Worm (Caenorhabditis elegans): Measurements from ENCODE around the gene lec-4.
A peak's percentile ranks its signal among the peaks of the same experiment; 100 is the strongest.

lec-4 gene

DNA sequence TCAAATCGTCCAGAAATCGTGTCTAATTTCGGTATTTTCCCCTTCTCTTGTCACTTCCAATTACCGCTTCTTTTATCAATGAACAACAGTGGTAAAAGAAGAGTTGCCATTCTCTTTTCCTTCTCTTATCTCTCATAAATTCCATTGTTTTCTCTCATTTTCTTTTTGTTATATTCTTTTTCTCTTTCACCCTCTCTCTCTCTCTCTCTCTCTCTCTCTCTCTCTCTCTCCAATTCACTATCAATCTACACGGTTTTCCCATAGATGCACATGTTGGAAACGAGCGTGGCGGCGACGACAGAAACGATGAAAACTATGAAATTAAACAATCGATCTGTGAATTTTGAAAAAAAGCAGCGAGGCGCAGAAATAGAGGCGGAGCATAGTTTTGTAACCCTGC, 26.1 kb upstream of the lec-4 start:
- TF ChIP-seq pag-3 (tag; optimal IDR thresholded peaks at IDR 0.05; ENCODE audit: borderline replicate concordance) (no peak), fkh-6 (tag; optimal IDR thresholded peaks at IDR 0.05) (no peak), ceh-22 (tag; optimal IDR thresholded peaks at IDR 0.05) (no peak), elt-2 (tag; optimal IDR thresholded peaks at IDR 0.05) (peak; percentile 28), madf-2 (tag; optimal IDR thresholded peaks at IDR 0.05) (no peak), fkh-10 (GFP tag; optimal IDR thresholded peaks at IDR 0.05) (no peak), mec-3 (tag; optimal IDR thresholded peaks at IDR 0.05; ENCODE audit: borderline replicate concordance) (no peak), nfya-1 (tag; optimal IDR thresholded peaks at IDR 0.05) (peak; percentile 23), hlh-30 (tag; optimal IDR thresholded peaks at IDR 0.05; ENCODE audit: insufficient read depth) (no peak), hlh-13 (GFP tag; optimal IDR thresholded peaks at IDR 0.05) (no peak), odd-2 (tag; optimal IDR thresholded peaks at IDR 0.05) (no peak), fax-1 (tag; optimal IDR thresholded peaks at IDR 0.05) (no peak)

DNA sequence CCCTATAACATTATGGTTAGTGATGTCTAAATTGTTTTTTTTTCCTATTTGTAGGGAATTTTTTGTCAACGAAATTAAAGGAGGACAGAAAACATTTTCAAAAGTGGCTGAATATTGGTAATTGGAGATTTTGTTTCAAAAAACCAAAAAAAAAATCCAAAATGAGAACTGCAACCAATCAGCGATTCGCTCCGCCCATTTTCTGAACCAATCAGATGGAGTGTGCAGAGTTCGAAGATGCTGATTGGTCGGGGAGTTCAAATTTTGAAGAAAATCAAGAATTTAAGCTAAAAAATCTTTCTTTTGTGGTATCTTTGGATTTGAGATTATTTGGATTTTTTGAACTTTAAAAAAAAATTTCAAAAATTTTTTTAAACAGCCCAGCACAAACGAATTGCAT, 25.3 kb upstream of the lec-4 start:
- TF ChIP-seq ceh-30 (tag; optimal IDR thresholded peaks at IDR 0.05), result no peak
- peak; percentile 98 for TF ChIP-seq nfya-1 (tag; optimal IDR thresholded peaks at IDR 0.05)

DNA sequence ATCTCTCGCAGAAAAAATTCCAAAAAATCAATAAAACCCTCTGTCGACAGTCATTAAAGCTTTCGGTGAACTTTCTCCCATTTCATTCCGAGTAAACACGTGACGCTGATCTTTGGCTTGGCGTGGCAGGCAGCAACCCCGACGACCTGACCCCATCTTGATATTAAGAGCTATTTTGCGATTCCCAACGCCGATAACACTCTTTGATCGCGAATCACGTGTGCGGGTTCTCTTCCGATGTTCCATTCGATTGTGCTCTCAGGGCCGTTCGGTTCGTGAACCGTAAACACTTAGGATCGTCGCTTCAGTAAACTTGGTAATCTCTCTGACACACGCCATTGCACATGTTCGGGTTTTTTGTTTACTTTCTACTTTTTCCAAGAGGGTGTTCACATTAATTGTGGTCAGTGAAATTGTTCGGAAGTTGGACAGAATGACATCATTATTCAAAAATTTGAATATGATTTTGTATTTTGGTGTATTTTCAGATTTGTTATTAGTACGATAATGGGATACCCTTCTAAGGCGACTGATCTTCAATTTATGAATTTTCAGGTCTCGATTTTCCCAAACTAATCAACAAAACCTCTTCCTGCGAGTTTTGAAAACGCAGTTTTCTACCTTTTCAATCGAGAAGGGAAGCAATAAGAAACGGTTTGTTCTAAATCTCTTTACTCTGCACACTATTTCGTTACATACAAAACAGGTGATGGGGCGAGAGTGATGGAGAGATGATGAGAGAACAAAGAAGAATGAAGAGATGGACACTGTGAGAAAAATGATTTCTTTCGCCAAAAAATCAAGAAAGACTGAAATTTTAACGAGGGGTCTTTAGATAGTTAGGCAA, 24.3 kb upstream of the lec-4 start:
- TF ChIP-seq tbx-2 (tag; optimal IDR thresholded peaks at IDR 0.05), result peak; percentile 17
- peak; percentile 49 for TF ChIP-seq hlh-30 (tag; optimal IDR thresholded peaks at IDR 0.05; ENCODE audit: insufficient read depth)
- TF ChIP-seq pax-1 (tag; optimal IDR thresholded peaks at IDR 0.05), result peak; percentile 4
- no peak for TF ChIP-seq F13H6.1 (tag; optimal IDR thresholded peaks at IDR 0.05)
- TF ChIP-seq rnt-1 (tag; optimal IDR thresholded peaks at IDR 0.05), result peak; percentile 57
- TF ChIP-seq pha-2 (tag; optimal IDR thresholded peaks at IDR 0.05), result no peak

DNA sequence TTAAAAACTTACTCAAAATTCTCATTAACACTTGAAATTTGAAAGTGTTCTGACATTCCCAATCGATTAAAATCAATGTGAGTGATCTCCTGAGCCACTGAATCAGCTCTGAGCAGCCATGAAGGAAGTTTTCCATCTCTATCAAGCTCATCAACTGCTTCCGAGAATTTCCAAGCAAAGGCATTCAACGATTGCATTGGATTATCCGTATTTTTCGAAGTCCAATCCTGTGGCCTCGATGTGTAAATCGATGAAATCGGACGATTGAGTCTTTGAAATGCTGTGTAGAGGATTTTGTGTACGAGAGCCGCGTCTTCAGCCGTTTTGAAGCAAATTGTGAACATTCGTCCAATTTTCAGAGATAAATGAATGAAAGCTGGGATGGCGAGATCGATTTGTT, 22.8 kb upstream of the lec-4 start:
- no peak for TF ChIP-seq ceh-2 (tag; optimal IDR thresholded peaks at IDR 0.05)
- TF ChIP-seq ttx-3 (tag; optimal IDR thresholded peaks at IDR 0.05), result no peak

DNA sequence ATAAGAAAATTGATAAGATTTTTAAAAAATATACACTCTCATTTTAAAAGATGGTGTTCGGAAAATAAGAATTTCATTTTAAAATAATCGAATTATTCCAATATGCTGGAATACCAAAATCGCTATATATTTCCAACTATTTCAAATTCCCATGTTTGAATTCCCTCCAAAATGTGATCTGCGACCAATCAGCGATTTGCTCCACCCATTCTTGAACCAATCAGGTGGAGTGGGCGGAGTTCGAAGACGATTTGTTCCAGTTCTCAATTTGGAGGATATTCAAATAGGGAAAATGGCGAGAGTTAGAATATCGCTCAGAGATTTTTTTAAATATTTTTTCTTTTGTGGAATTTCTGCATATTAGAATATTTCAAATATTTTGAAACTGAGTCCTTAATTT, 17.7 kb upstream of the lec-4 start:
- TF ChIP-seq sdc-2 (tag; optimal IDR thresholded peaks at IDR 0.05) (no peak), hlh-8 (tag; optimal IDR thresholded peaks at IDR 0.05) (no peak), ceh-6 (GFP tag; optimal IDR thresholded peaks at IDR 0.05) (no peak), elt-2 (tag; optimal IDR thresholded peaks at IDR 0.05) (no peak), hlh-15 (tag; optimal IDR thresholded peaks at IDR 0.05) (no peak), nfya-1 (tag; optimal IDR thresholded peaks at IDR 0.05) (peak; percentile 92), gmeb-2 (tag; optimal IDR thresholded peaks at IDR 0.05) (no peak)

DNA sequence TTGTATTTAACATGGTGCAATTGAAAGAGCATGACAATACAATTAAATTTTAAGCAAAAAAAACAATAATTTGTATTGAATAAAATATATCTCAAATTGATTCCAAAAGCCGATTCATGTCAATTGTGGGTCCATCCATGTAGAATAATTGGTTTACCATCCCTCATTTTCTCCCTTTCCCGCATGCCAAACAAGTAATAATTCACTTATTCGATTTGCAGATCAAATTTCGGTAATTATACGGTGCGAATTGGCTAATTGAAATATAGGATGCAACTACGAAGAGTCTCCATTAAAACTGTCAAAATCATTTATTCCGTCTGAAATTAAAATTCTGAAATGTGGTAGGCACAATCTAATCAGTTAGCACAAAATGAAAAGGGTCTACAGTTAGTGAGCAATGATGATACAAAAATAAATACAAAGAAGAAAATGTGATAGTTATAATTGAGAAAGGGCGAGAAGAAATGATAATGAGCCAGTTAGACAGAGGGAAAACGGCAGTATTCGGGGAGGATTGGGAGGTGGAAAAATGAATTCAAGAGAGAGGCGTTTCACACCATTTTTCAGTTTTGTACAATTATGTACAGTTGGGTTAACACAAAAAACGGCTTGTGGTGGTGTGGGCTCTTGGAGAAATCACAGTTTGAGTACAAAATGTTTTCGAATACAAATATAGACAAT, 16.7 kb upstream of the lec-4 start:
- TF ChIP-seq sox-2 (GFP tag; IDR thresholded peaks at IDR 0.05) (no peak), unc-86 (tag; optimal IDR thresholded peaks at IDR 0.05) (no peak), ceh-19 (GFP tag; optimal IDR thresholded peaks at IDR 0.05) (no peak), ceh-31 (tag; optimal IDR thresholded peaks at IDR 0.05) (peak; percentile 73), hlh-8 (tag; optimal IDR thresholded peaks at IDR 0.05) (no peak), sox-4 (tag; optimal IDR thresholded peaks at IDR 0.05) (no peak), unc-42 (tag; optimal IDR thresholded peaks at IDR 0.05) (peak; percentile 94), nfya-1 (tag; optimal IDR thresholded peaks at IDR 0.05) (no peak), dmd-4 (tag; optimal IDR thresholded peaks at IDR 0.05; ENCODE audit: borderline replicate concordance) (no peak), K02D7.2 (tag; optimal IDR thresholded peaks at IDR 0.05) (no peak), pat-9 (tag; optimal IDR thresholded peaks at IDR 0.05) (no peak), pros-1 (tag; optimal IDR thresholded peaks at IDR 0.05) (peak; percentile 14), T23F11.4 (GFP tag; optimal IDR thresholded peaks at IDR 0.05) (no peak), ref-2 (tag; optimal IDR thresholded peaks at IDR 0.05) (no peak), C38D4.7 (GFP tag; optimal IDR thresholded peaks at IDR 0.05) (no peak), hlh-30 (tag; optimal IDR thresholded peaks at IDR 0.05; ENCODE audit: insufficient read depth) (no peak), ceh-2 (tag; optimal IDR thresholded peaks at IDR 0.05) (no peak), hlh-15 (tag; optimal IDR thresholded peaks at IDR 0.05) (no peak), ceh-22 (tag; optimal IDR thresholded peaks at IDR 0.05) (no peak), lin-11 (tag; optimal IDR thresholded peaks at IDR 0.05) (no peak)
